Worm (Caenorhabditis elegans) whole organism, L3 larva: ENCODE results near the gene F21C10.11.

ENCODE experiments used
- ZK546.5 ChIP-seq: sonication (generic microtip); optimal IDR thresholded peaks from 2 replicates; lab custom pipeline; 2017; ENCODE audit warnings: missing biosample characterization, missing genetic modification characterization
- aly-2 ChIP-seq: fragments of 150-350 bp; optimal IDR thresholded peaks from 2 replicates; lab custom pipeline; 2014; ENCODE audit warnings: missing biosample characterization, missing genetic modification characterization
- ama-1 ChIP-seq: fragments of 150-350 bp; optimal IDR thresholded peaks from 2 replicates; lab custom pipeline; 2018
- ceh-16 ChIP-seq: sonication (generic microtip); optimal IDR thresholded peaks from 2 replicates; lab custom pipeline; 2017; ENCODE audit warnings: missing biosample characterization, missing genetic modification characterization
- ceh-82 ChIP-seq: fragments of 150-350 bp; optimal IDR thresholded peaks from 2 replicates; lab custom pipeline; 2014; ENCODE audit warnings: missing biosample characterization, missing genetic modification characterization
- ceh-9 ChIP-seq: sonication (generic microtip); optimal IDR thresholded peaks from 2 replicates; lab custom pipeline; 2018; ENCODE audit warnings: missing biosample characterization, missing genetic modification characterization
- egl-5 ChIP-seq: fragments of 150-350 bp; optimal IDR thresholded peaks from 2 replicates; lab custom pipeline; 2017; ENCODE audit warnings: missing biosample characterization, missing genetic modification reagents, missing genetic modification characterization, inconsistent platforms
- elt-1 ChIP-seq: fragments of 150-350 bp; optimal IDR thresholded peaks from 2 replicates; lab custom pipeline; 2014; ENCODE audit warnings: missing biosample characterization, missing genetic modification characterization
- elt-2 ChIP-seq: sonication (generic microtip); optimal IDR thresholded peaks from 2 replicates; lab custom pipeline; 2016; ENCODE audit warnings: missing genetic modification reagents, mild to moderate bottlenecking, missing genetic modification characterization, missing compliant biosample characterization
- elt-3 ChIP-seq, 3 experiments: fragments of 150-350 bp in 1 of 3; sonication (generic microtip) in 2 of 3; optimal IDR thresholded peaks; 2 replicates in 2 of 3; 4 replicates in 1 of 3; lab custom pipeline; 2014 to 2017; ENCODE audit warnings: missing biosample characterization in 3 of 3, missing genetic modification characterization in 3 of 3
- eor-1 ChIP-seq, 2 experiments: fragments of 150-350 bp; optimal IDR thresholded peaks; 2 replicates each; lab custom pipeline; 2014 to 2018; ENCODE audit warnings: missing biosample characterization in 2 of 2, missing genetic modification characterization in 2 of 2
- fkh-10 ChIP-seq: sonication (generic microtip); optimal IDR thresholded peaks from 2 replicates; lab custom pipeline; 2017; ENCODE audit warnings: missing biosample characterization, missing genetic modification reagents, missing genetic modification characterization
- fkh-2 ChIP-seq: fragments of 150-350 bp; optimal IDR thresholded peaks from 2 replicates; lab custom pipeline; 2014; ENCODE audit warnings: missing biosample characterization, missing genetic modification reagents, missing genetic modification characterization
- fos-1 ChIP-seq: fragments of 150-350 bp; optimal IDR thresholded peaks from 2 replicates; lab custom pipeline; 2014; ENCODE audit warnings: missing biosample characterization, missing genetic modification characterization
- hmg-11 ChIP-seq: sonication (generic microtip); optimal IDR thresholded peaks from 2 replicates; lab custom pipeline; 2016; ENCODE audit warnings: missing genetic modification characterization, missing compliant biosample characterization
- jun-1 ChIP-seq: fragments of 150-350 bp; optimal IDR thresholded peaks from 2 replicates; lab custom pipeline; 2014; ENCODE audit warnings: missing biosample characterization, missing genetic modification reagents, missing genetic modification characterization
- lin-15B ChIP-seq: fragments of 150-350 bp; optimal IDR thresholded peaks from 2 replicates; lab custom pipeline; 2014; ENCODE audit warnings: missing biosample characterization, missing genetic modification characterization
- lin-39 ChIP-seq: fragments of 150-350 bp; optimal IDR thresholded peaks from 2 replicates; lab custom pipeline; 2018; ENCODE audit warnings: missing biosample characterization, missing genetic modification reagents, missing genetic modification characterization
- mdl-1 ChIP-seq: fragments of 150-350 bp; optimal IDR thresholded peaks from 2 replicates; lab custom pipeline; 2014; ENCODE audit warnings: missing biosample characterization, missing genetic modification characterization
- mml-1 ChIP-seq: fragments of 150-350 bp; sonication (generic microtip); optimal IDR thresholded peaks from 3 replicates; lab custom pipeline; 2014; ENCODE audit warnings: missing biosample characterization, missing genetic modification characterization
- nhr-11 ChIP-seq: fragments of 150-350 bp; optimal IDR thresholded peaks from 2 replicates; lab custom pipeline; 2014; ENCODE audit warnings: missing biosample characterization, missing genetic modification characterization
- nhr-23 ChIP-seq: fragments of 150-350 bp; optimal IDR thresholded peaks from 2 replicates; lab custom pipeline; 2014; ENCODE audit warnings: missing biosample characterization, missing genetic modification reagents, missing genetic modification characterization
- nhr-237 ChIP-seq: fragments of 150-350 bp; optimal IDR thresholded peaks from 2 replicates; lab custom pipeline; 2014; ENCODE audit warnings: missing biosample characterization, missing genetic modification characterization
- nhr-25 ChIP-seq: sonication (generic microtip); optimal IDR thresholded peaks from 2 replicates; lab custom pipeline; 2017; ENCODE audit warnings: missing biosample characterization, missing genetic modification characterization
- nhr-28 ChIP-seq: fragments of 150-350 bp; optimal IDR thresholded peaks from 2 replicates; lab custom pipeline; 2014; ENCODE audit warnings: missing biosample characterization, missing genetic modification characterization
- nhr-43 ChIP-seq: sonication (generic microtip); optimal IDR thresholded peaks from 2 replicates; lab custom pipeline; 2016; ENCODE audit warnings: mild to moderate bottlenecking, missing genetic modification characterization, missing compliant biosample characterization; ENCODE audit not compliant: poor library complexity, severe bottlenecking
- nhr-67 ChIP-seq: fragments of 150-350 bp; optimal IDR thresholded peaks from 2 replicates; lab custom pipeline; 2014; ENCODE audit warnings: missing biosample characterization, missing genetic modification characterization
- nhr-76 ChIP-seq: fragments of 150-350 bp; sonication (generic microtip); optimal IDR thresholded peaks from 5 replicates; lab custom pipeline; 2014; ENCODE audit warnings: missing biosample characterization, missing genetic modification characterization
- nhr-77 ChIP-seq: fragments of 150-350 bp; optimal IDR thresholded peaks from 2 replicates; lab custom pipeline; 2014; ENCODE audit warnings: missing biosample characterization, missing genetic modification characterization
- pha-4 ChIP-seq: fragments of 150-350 bp; optimal IDR thresholded peaks from 2 replicates; lab custom pipeline; 2014; ENCODE audit warnings: missing biosample characterization, missing genetic modification reagents, missing genetic modification characterization
- pqm-1 ChIP-seq: fragments of 150-350 bp; optimal IDR thresholded peaks from 2 replicates; lab custom pipeline; 2017; ENCODE audit warnings: missing biosample characterization, missing genetic modification characterization, inconsistent platforms
- snpc-4 ChIP-seq: fragments of 150-350 bp; optimal IDR thresholded peaks from 2 replicates; lab custom pipeline; 2014; ENCODE audit warnings: missing biosample characterization, missing genetic modification characterization
- tbx-2 ChIP-seq: sonication (generic microtip); optimal IDR thresholded peaks from 2 replicates; lab custom pipeline; 2016; ENCODE audit warnings: mild to moderate bottlenecking, missing genetic modification characterization, missing compliant biosample characterization
- unc-39 ChIP-seq: sonication (generic microtip); optimal IDR thresholded peaks from 4 replicates; lab custom pipeline; 2017; ENCODE audit warnings: missing biosample characterization, missing genetic modification characterization
- unc-62 ChIP-seq: fragments of 150-350 bp; sonication (generic microtip); optimal IDR thresholded peaks from 4 replicates; lab custom pipeline; 2014; ENCODE audit warnings: missing biosample characterization, missing genetic modification reagents, missing genetic modification characterization
- ztf-11 ChIP-seq: fragments of 150-350 bp; optimal IDR thresholded peaks from 2 replicates; lab custom pipeline; 2014; ENCODE audit warnings: missing biosample characterization, missing genetic modification characterization
- ztf-4 ChIP-seq: fragments of 150-350 bp; optimal IDR thresholded peaks from 2 replicates; lab custom pipeline; 2014; ENCODE audit warnings: missing biosample characterization, missing genetic modification characterization

The F21C10.11 gene

ce11 chrV:9111957-9112356 lies 11.3 kb upstream of the F21C10.11 start:
- TF ChIP-seq ama-1 (no peak), nhr-77 (no peak), pha-4 (tag; lab: Kevin White, UChicago) (no peak), ceh-82 (tag; lab: Kevin White, UChicago) (no peak)

- no peak for TF ChIP-seq fos-1 (tag; lab: Kevin White, UChicago)
- no peak for TF ChIP-seq pha-4 (tag; lab: Kevin White, UChicago)
- TF ChIP-seq unc-39 (tag; lab: Kevin White, UChicago) = no peak
- TF ChIP-seq elt-2 = no peak
- TF ChIP-seq mdl-1 (tag; lab: Kevin White, UChicago) = no peak
- TF ChIP-seq nhr-67 = no peak
- no peak for TF ChIP-seq fkh-2 (tag; lab: Kevin White, UChicago)
- no peak for TF ChIP-seq mml-1 (tag; lab: Kevin White, UChicago)
- no peak for TF ChIP-seq nhr-23
- no peak for TF ChIP-seq nhr-77
- no peak for TF ChIP-seq elt-3 (tag; optimal IDR thresholded peaks at IDR 0.05; lab: Kevin White, UChicago)
- TF ChIP-seq lin-15B (tag; lab: Kevin White, UChicago) = no peak
- no peak for TF ChIP-seq ztf-11 (tag; lab: Kevin White, UChicago)
- no peak for TF ChIP-seq ceh-16 (tag; lab: Kevin White, UChicago)
- no peak for TF ChIP-seq nhr-25
Observed at ce11 chrV:9112467-9112866, 10.8 kb upstream of the F21C10.11 start, which contains the start of gene F21C10.7. Gene F21C10.7 (plus strand): TSS chrV:9112767.

- no peak for TF ChIP-seq tbx-2 (tag; lab: Kevin White, UChicago)
- no peak for TF ChIP-seq hmg-11
- TF ChIP-seq pha-4 (tag; lab: Kevin White, UChicago) = no peak
- TF ChIP-seq elt-2 = no peak
- TF ChIP-seq nhr-77 = no peak
- TF ChIP-seq ZK546.5 = no peak
- no peak for TF ChIP-seq aly-2 (tag; lab: Kevin White, UChicago)
- no peak for TF ChIP-seq mml-1 (tag; lab: Kevin White, UChicago)
- no peak for TF ChIP-seq ztf-4
Observed at ce11 chrV:9122004-9122403, 1.3 kb upstream of the F21C10.11 start, which contains the start of gene F21C10.13. Gene F21C10.13 (plus strand): TSS chrV:9122304.

- TF ChIP-seq jun-1 = no peak
- TF ChIP-seq fkh-2 (tag; lab: Kevin White, UChicago) = no peak
- TF ChIP-seq nhr-11 (tag; lab: Kevin White, UChicago) = no peak
- no peak for TF ChIP-seq aly-2 (tag; lab: Kevin White, UChicago)
- no peak for TF ChIP-seq unc-62 (GFP tag; lab: Kevin White, UChicago)
- TF ChIP-seq snpc-4 (tag; lab: Kevin White, UChicago) = no peak
- TF ChIP-seq nhr-67 = no peak
- no peak for TF ChIP-seq egl-5 (tag; lab: Kevin White, UChicago)
- TF ChIP-seq nhr-23 = no peak
Observed at ce11 chrV:9124180-9124579, 894 bp downstream of the F21C10.11 start, which contains the start of gene F21C10.6. Gene F21C10.6 (plus strand): TSS chrV:9124480.

ce11 chrV:9125345-9125744 lies 2.1 kb downstream of the F21C10.11 start, which contains the start of gene F21C10.5:
Gene F21C10.5 (plus strand): TSS chrV:9125645.
- TF ChIP-seq ceh-9 (tag; lab: Kevin White, UChicago) (no peak), nhr-76 (tag; lab: Kevin White, UChicago) (no peak), lin-15B (tag; lab: Kevin White, UChicago) (no peak), lin-39 (no peak), mml-1 (tag; lab: Kevin White, UChicago) (no peak), elt-1 (no peak)

- TF ChIP-seq ceh-16 (tag; lab: Kevin White, UChicago) = no peak
- TF ChIP-seq nhr-43 (tag; lab: Kevin White, UChicago) = no peak
- TF ChIP-seq elt-2 = no peak
- TF ChIP-seq nhr-237 = no peak
- TF ChIP-seq fos-1 (tag; lab: Kevin White, UChicago) = no peak
- no peak for TF ChIP-seq hmg-11
- TF ChIP-seq elt-3 (tag; optimal IDR thresholded peaks at IDR 0.05; lab: Kevin White, UChicago) = no peak
- TF ChIP-seq eor-1 (tag; optimal IDR thresholded peaks at IDR 0.05; lab: Kevin White, UChicago) = no peak
- TF ChIP-seq pqm-1 = no peak
- no peak for TF ChIP-seq tbx-2 (tag; lab: Kevin White, UChicago)
- no peak for TF ChIP-seq lin-15B (tag; lab: Kevin White, UChicago)
- TF ChIP-seq pha-4 (tag; lab: Kevin White, UChicago) = no peak
- no peak for TF ChIP-seq fkh-10 (GFP tag; lab: Kevin White, UChicago)
- no peak for TF ChIP-seq nhr-28
- TF ChIP-seq nhr-11 (tag; lab: Kevin White, UChicago) = no peak
Observed at ce11 chrV:9126316-9126715, 3.0 kb downstream of the F21C10.11 start, which contains the start of gene F21C10.4. Gene F21C10.4 (plus strand): TSS chrV:9126616.
